Fruit fly (Drosophila melanogaster): Measurements from ENCODE around the gene CG11786.

CG11786 gene

dm6 chr3R:25080446-25080845 is 34.3 kb downstream of the CG11786 start (continued):
- TF ChIP-seq hkb (optimal IDR thresholded peaks at IDR 0.05): no peak
- TF ChIP-seq hkb (GFP tag; IDR thresholded peaks at IDR 0.05): peak; percentile 24; the same call in 1 of the 2 replicates
- peak; percentile 39 for TF ChIP-seq ftz-f1 (GFP tag; optimal IDR thresholded peaks at IDR 0.05)
- TF ChIP-seq Nf-YB (GFP tag; optimal IDR thresholded peaks at IDR 0.05): peak; percentile 100
- TF ChIP-seq cg (GFP tag; optimal IDR thresholded peaks at IDR 0.05): peak; percentile 40
- no peak for TF ChIP-seq sens-2 (GFP tag; IDR thresholded peaks at IDR 0.05)
- TF ChIP-seq zf30C (GFP tag; optimal IDR thresholded peaks at IDR 0.05): peak; percentile 41
- TF ChIP-seq Nf-YA (GFP tag; IDR thresholded peaks at IDR 0.05): peak; percentile 99
- peak; percentile 37; the same call in 1 of the 2 replicates for TF ChIP-seq stc (GFP tag; IDR thresholded peaks at IDR 0.05)
- TF ChIP-seq Med (GFP tag): peak; percentile 80
- peak; percentile 47 for TF ChIP-seq twi (tag; optimal IDR thresholded peaks at IDR 0.05)
- TF ChIP-seq HHEX (GFP tag; optimal IDR thresholded peaks at IDR 0.05): no peak
- 0 out of 2 replicates have a peak, but pooled peaks have one; percentile 25 for TF ChIP-seq ato (GFP tag; IDR thresholded peaks at IDR 0.05; ENCODE audit: partially characterized antibody)
- TF ChIP-seq seq (GFP tag; IDR thresholded peaks at IDR 0.05): peak; percentile 44; the same call in 1 of the 2 replicates
- TF ChIP-seq CG11695 (GFP tag; IDR thresholded peaks at IDR 0.05): 0 out of 3 replicates have a peak, but pooled peaks have one; percentile 11
- peak; percentile 75; the same call in 1 of the 3 replicates for TF ChIP-seq CG2199 (GFP tag; IDR thresholded peaks at IDR 0.05)
- no peak for TF ChIP-seq disco-r (GFP tag; optimal IDR thresholded peaks at IDR 0.05)
- peak; percentile 100 for TF ChIP-seq Nf-YC (tag; optimal IDR thresholded peaks at IDR 0.05)
- TF ChIP-seq Abd-B (GFP tag; optimal IDR thresholded peaks at IDR 0.05): no peak
- peak; percentile 98 for TF ChIP-seq CG10321 (GFP tag; IDR thresholded peaks at IDR 0.05)
- TF ChIP-seq wek (GFP tag; optimal IDR thresholded peaks at IDR 0.05): peak; percentile 22
- peak; percentile 20; the same call in 1 of the 3 replicates for TF ChIP-seq row (GFP tag; IDR thresholded peaks at IDR 0.05)
- 0 out of 2 replicates have a peak, but pooled peaks have one; percentile 8 for TF ChIP-seq Awh (GFP tag; IDR thresholded peaks at IDR 0.05)
- TF ChIP-seq Blimp-1 (GFP tag; optimal IDR thresholded peaks at IDR 0.05): no peak
- TF ChIP-seq lab (GFP tag; optimal IDR thresholded peaks at IDR 0.05): no peak

- TF ChIP-seq zf30C (GFP tag; optimal IDR thresholded peaks at IDR 0.05) (peak; percentile 83), Ravus (GFP tag; IDR thresholded peaks at IDR 0.05) (no peak), sqz (GFP tag; optimal IDR thresholded peaks at IDR 0.05) (no peak), Trl (optimal IDR thresholded peaks at IDR 0.05) (peak in 1 of 2 experiments; percentile 22), Trl (GFP tag; optimal IDR thresholded peaks at IDR 0.05) (no peak), Nf-YC (tag; optimal IDR thresholded peaks at IDR 0.05) (peak; percentile 92), YL-1 (GFP tag; optimal IDR thresholded peaks at IDR 0.05) (no peak), crol (GFP tag; IDR thresholded peaks at IDR 0.05) (peak; percentile 84; the same call in 1 of the 2 replicates), Nf-YB (GFP tag; optimal IDR thresholded peaks at IDR 0.05) (peak; percentile 95)
Measured at dm6 chr3R:25082348-25082747, 36.2 kb downstream of the CG11786 start, which contains the start of gene fd96Ca. Gene fd96Ca, plus strand, starts transcription at chr3R:25082684.

dm6 chr3R:25094639-25095038 is 48.5 kb downstream of the CG11786 start, which contains the start of gene fd96Cb:
Gene fd96Cb, plus strand, starts transcription at chr3R:25095012.
- no peak for TF ChIP-seq Max (GFP tag; optimal IDR thresholded peaks at IDR 0.05)
- TF ChIP-seq CG4854 (GFP tag; optimal IDR thresholded peaks at IDR 0.05): no peak
- TF ChIP-seq Opbp (GFP tag; IDR thresholded peaks at IDR 0.05; ENCODE audit: partially characterized antibody): peak; percentile 34; the same call in 1 of the 3 replicates
- no peak for TF ChIP-seq sug (tag; optimal IDR thresholded peaks at IDR 0.05)
- no peak for TF ChIP-seq CG13296 (GFP tag; optimal IDR thresholded peaks at IDR 0.05)
- no peak for TF ChIP-seq bcd (GFP tag; optimal IDR thresholded peaks at IDR 0.05)
- TF ChIP-seq Trl (optimal IDR thresholded peaks at IDR 0.05): peak; percentile 30 to 49
- TF ChIP-seq Trl (GFP tag; optimal IDR thresholded peaks at IDR 0.05): no peak
- TF ChIP-seq Blimp-1 (GFP tag; optimal IDR thresholded peaks at IDR 0.05): no peak
- TF ChIP-seq Tbp (GFP tag; optimal IDR thresholded peaks at IDR 0.05): no peak
- no peak for TF ChIP-seq ash1 (GFP tag; optimal IDR thresholded peaks at IDR 0.05)
- TF ChIP-seq CG5245 (GFP tag; optimal IDR thresholded peaks at IDR 0.05): no peak
- TF ChIP-seq nom (GFP tag; optimal IDR thresholded peaks at IDR 0.05): peak; percentile 31
- TF ChIP-seq CG9609 (GFP tag; optimal IDR thresholded peaks at IDR 0.05): no peak
- no peak for TF ChIP-seq NK7.1 (GFP tag; optimal IDR thresholded peaks at IDR 0.05)
- TF ChIP-seq Hmx (GFP tag; optimal IDR thresholded peaks at IDR 0.05): no peak
- TF ChIP-seq B-H1 (GFP tag; IDR thresholded peaks at IDR 0.05): no peak
- no peak for TF ChIP-seq CG17328 (GFP tag; IDR thresholded peaks at IDR 0.05)
- no peak for TF ChIP-seq slou (GFP tag; optimal IDR thresholded peaks at IDR 0.05)
- TF ChIP-seq dati (GFP tag; IDR thresholded peaks at IDR 0.05): no peak
- TF ChIP-seq abd-A (tag; optimal IDR thresholded peaks at IDR 0.05): no peak
- peak; percentile 21 for TF ChIP-seq HmgD (GFP tag; optimal IDR thresholded peaks at IDR 0.05)

Data from whole organism, embryonic.